Worm (Caenorhabditis elegans): ENCODE results near the gene unc-7.

unc-7 gene

ce11 chrX:15087752-15088151 lies 59.8 kb downstream of the unc-7 start:
- TF ChIP-seq lsy-2 (tag; optimal IDR thresholded peaks at IDR 0.05) (no peak), elt-2 (tag; optimal IDR thresholded peaks at IDR 0.05) (no peak), nhr-28 (tag; optimal IDR thresholded peaks at IDR 0.05) (no peak), tbx-2 (tag; optimal IDR thresholded peaks at IDR 0.05) (no peak), sptf-1 (tag; optimal IDR thresholded peaks at IDR 0.05) (no peak), dpl-1 (GFP tag; optimal IDR thresholded peaks at IDR 0.05) (no peak), ceh-88 (GFP tag; IDR thresholded peaks at IDR 0.05) (no peak), unc-30 (tag; optimal IDR thresholded peaks at IDR 0.05) (no peak)

- TF ChIP-seq nhr-90 (tag; optimal IDR thresholded peaks at IDR 0.05; ENCODE audit: poor library complexity) (no peak), nhr-28 (tag; optimal IDR thresholded peaks at IDR 0.05) (no peak)
Measured at ce11 chrX:15084395-15084794, 63.1 kb downstream of the unc-7 start, which contains the start of gene F09B12.5. Gene F09B12.5 (plus strand): TSS chrX:15084695.

ce11 chrX:15083795-15084194 lies 63.7 kb downstream of the unc-7 start, which contains the start of gene H40L08.1:
Gene H40L08.1 (minus strand): TSS chrX:15084086.
- TF ChIP-seq aly-2 (tag; optimal IDR thresholded peaks at IDR 0.05): no peak
- no peak for TF ChIP-seq ceh-88 (GFP tag; IDR thresholded peaks at IDR 0.05)
- no peak for TF ChIP-seq mef-2 (tag; optimal IDR thresholded peaks at IDR 0.05)
- peak; percentile 25 for TF ChIP-seq nhr-71 (tag; optimal IDR thresholded peaks at IDR 0.05)
- TF ChIP-seq hpl-2 (GFP tag; optimal IDR thresholded peaks at IDR 0.05): no peak
- peak in 1 of 3 experiments; percentile 29 for TF ChIP-seq ceh-82 (tag; optimal IDR thresholded peaks at IDR 0.05)
- no peak for TF ChIP-seq C34B4.2 (tag; optimal IDR thresholded peaks at IDR 0.05)
- no peak for TF ChIP-seq sox-4 (tag; optimal IDR thresholded peaks at IDR 0.05)
- TF ChIP-seq alr-1 (tag; optimal IDR thresholded peaks at IDR 0.05; ENCODE audit: borderline replicate concordance): no peak
- no peak for TF ChIP-seq mab-9 (GFP tag; IDR thresholded peaks at IDR 0.05)
- TF ChIP-seq nhr-28 (tag; optimal IDR thresholded peaks at IDR 0.05): no peak
- peak; percentile 19 for TF ChIP-seq swsn-7 (tag; optimal IDR thresholded peaks at IDR 0.05)
- no peak for TF ChIP-seq tlp-1 (tag; optimal IDR thresholded peaks at IDR 0.05)
- no peak for TF ChIP-seq mdl-1 (tag; optimal IDR thresholded peaks at IDR 0.05)
- TF ChIP-seq unc-30 (tag; optimal IDR thresholded peaks at IDR 0.05): no peak
- no peak for TF ChIP-seq nhr-237 (tag; optimal IDR thresholded peaks at IDR 0.05)
- TF ChIP-seq C16A3.4 (tag; optimal IDR thresholded peaks at IDR 0.05): no peak
- TF ChIP-seq rnt-1 (tag; optimal IDR thresholded peaks at IDR 0.05): peak; percentile 22
- no peak for TF ChIP-seq isw-1 (GFP tag; IDR thresholded peaks at IDR 0.05)
- TF ChIP-seq tbx-2 (tag; optimal IDR thresholded peaks at IDR 0.05): peak; percentile 2
- no peak for TF ChIP-seq lir-3 (tag; optimal IDR thresholded peaks at IDR 0.05; ENCODE audit: poor library complexity)
- TF ChIP-seq efl-3 (GFP tag; optimal IDR thresholded peaks at IDR 0.05): no peak
- TF ChIP-seq pag-3 (tag; optimal IDR thresholded peaks at IDR 0.05; ENCODE audit: borderline replicate concordance, insufficient read depth): no peak
- TF ChIP-seq efl-1 (optimal IDR thresholded peaks at IDR 0.05): no peak
- TF ChIP-seq efl-1 (GFP tag; optimal IDR thresholded peaks at IDR 0.05 in 1 of 2): no peak
- TF ChIP-seq unc-62 (GFP tag; optimal IDR thresholded peaks at IDR 0.05): no peak
- TF ChIP-seq hlh-4 (tag; optimal IDR thresholded peaks at IDR 0.05): no peak
- no peak for TF ChIP-seq zag-1 (tag; optimal IDR thresholded peaks at IDR 0.05)
- no peak for TF ChIP-seq ceh-90 (tag; optimal IDR thresholded peaks at IDR 0.05)
- TF ChIP-seq nhr-84 (tag; optimal IDR thresholded peaks at IDR 0.05): no peak
- TF ChIP-seq ztf-11 (tag; optimal IDR thresholded peaks at IDR 0.05): no peak
- no peak for TF ChIP-seq egl-27 (tag; optimal IDR thresholded peaks at IDR 0.05)
- TF ChIP-seq nhr-11 (tag; optimal IDR thresholded peaks at IDR 0.05): no peak
- no peak for TF ChIP-seq fkh-8 (tag; optimal IDR thresholded peaks at IDR 0.05)
- TF ChIP-seq lin-35 (GFP tag; optimal IDR thresholded peaks at IDR 0.05): peak; percentile 1 to 50
- TF ChIP-seq grh-1 (GFP tag; IDR thresholded peaks at IDR 0.05): no peak
- peak in 1 of 2 experiments; percentile 44 for TF ChIP-seq lsy-2 (tag; optimal IDR thresholded peaks at IDR 0.05)
- TF ChIP-seq nhr-20 (tag; optimal IDR thresholded peaks at IDR 0.05): peak; percentile 22
- TF ChIP-seq snu-23 (GFP tag; optimal IDR thresholded peaks at IDR 0.05): peak; percentile 40
- TF ChIP-seq elt-3 (tag; optimal IDR thresholded peaks at IDR 0.05): no peak
- TF ChIP-seq nhr-85 (tag): peak; percentile 60
- TF ChIP-seq nhr-12 (tag; optimal IDR thresholded peaks at IDR 0.05): no peak
- no peak for TF ChIP-seq unc-130 (tag; optimal IDR thresholded peaks at IDR 0.05)
- no peak for TF ChIP-seq nhr-19 (GFP tag; conservative IDR thresholded peaks at IDR 0.05)
- no peak for TF ChIP-seq ama-1 (optimal IDR thresholded peaks at IDR 0.05)
